Worm (Caenorhabditis elegans) whole organism, late embryonic: ENCODE measurements around the gene D1086.12.
"Not testable (repeated sequence)": the region's sequence is repeated elsewhere in the genome, so short reads cannot be mapped to it uniquely, and the experiment has no call there.

ENCODE experiments used
- C08G9.2 ChIP-seq: sonication (generic microtip); optimal IDR thresholded peaks from 2 replicates; lab custom pipeline; 2016; ENCODE audit warnings: mild to moderate bottlenecking, missing genetic modification characterization, moderate library complexity, missing compliant biosample characterization
- F13H6.1 ChIP-seq: sonication (generic microtip); optimal IDR thresholded peaks from 2 replicates; lab custom pipeline; 2016; ENCODE audit warnings: missing genetic modification characterization, missing compliant biosample characterization
- Y22D7AL.16 ChIP-seq: sonication (generic microtip); optimal IDR thresholded peaks from 2 replicates; lab custom pipeline; 2016; ENCODE audit warnings: missing genetic modification characterization, missing compliant biosample characterization
- ahr-1 ChIP-seq: sonication (generic microtip); optimal IDR thresholded peaks from 2 replicates; lab custom pipeline; 2016; ENCODE audit warnings: missing genetic modification characterization, missing compliant biosample characterization
- ceh-14 ChIP-seq: sonication (generic microtip); optimal IDR thresholded peaks from 2 replicates; lab custom pipeline; 2016; ENCODE audit warnings: missing genotype, missing genetic modification characterization, missing compliant biosample characterization
- ceh-18 ChIP-seq: sonication (generic microtip); optimal IDR thresholded peaks from 2 replicates; lab custom pipeline; 2016; ENCODE audit warnings: missing genetic modification characterization, missing compliant biosample characterization
- ceh-19 ChIP-seq: fragments of 200-800 bp; sonication (Bioruptor generic); optimal IDR thresholded peaks from 2 replicates; lab custom pipeline; 2018; ENCODE audit warnings: mild to moderate bottlenecking, missing genetic modification characterization, missing compliant biosample characterization
- ceh-2 ChIP-seq: sonication (generic microtip); optimal IDR thresholded peaks from 2 replicates; lab custom pipeline; 2016; ENCODE audit warnings: missing genotype, missing genetic modification characterization, missing compliant biosample characterization
- ceh-24 ChIP-seq: sonication (generic microtip); optimal IDR thresholded peaks from 2 replicates; lab custom pipeline; 2016; ENCODE audit warnings: mild to moderate bottlenecking, missing genetic modification characterization, missing compliant biosample characterization
- ceh-31 ChIP-seq: sonication (generic microtip); optimal IDR thresholded peaks from 2 replicates; lab custom pipeline; 2016; ENCODE audit warnings: missing genetic modification characterization, missing compliant biosample characterization
- ceh-34 ChIP-seq: sonication (generic microtip); optimal IDR thresholded peaks from 2 replicates; lab custom pipeline; 2016; ENCODE audit warnings: mild to moderate bottlenecking, missing genetic modification characterization, missing compliant biosample characterization
- dmd-4 ChIP-seq: sonication (generic microtip); optimal IDR thresholded peaks from 2 replicates; lab custom pipeline; 2016; ENCODE audit warnings: borderline replicate concordance, missing genetic modification characterization, missing compliant biosample characterization
- dve-1 ChIP-seq: sonication (generic microtip); optimal IDR thresholded peaks from 2 replicates; lab custom pipeline; 2017; ENCODE audit warnings: antibody characterized with exemption, mild to moderate bottlenecking, missing genetic modification characterization, missing compliant biosample characterization
- elt-2 ChIP-seq: sonication (generic microtip); optimal IDR thresholded peaks from 2 replicates; lab custom pipeline; 2016; ENCODE audit warnings: missing genetic modification reagents, missing genetic modification characterization, missing compliant biosample characterization
- ets-4 ChIP-seq: sonication (generic microtip); optimal IDR thresholded peaks from 2 replicates; lab custom pipeline; 2016; ENCODE audit warnings: missing genetic modification characterization, missing compliant biosample characterization
- fax-1 ChIP-seq: sonication (generic microtip); optimal IDR thresholded peaks from 2 replicates; lab custom pipeline; 2016; ENCODE audit warnings: missing genotype, missing genetic modification characterization, missing compliant biosample characterization
- fkh-10 ChIP-seq: fragments of 150-350 bp; optimal IDR thresholded peaks from 2 replicates; lab custom pipeline; 2014; ENCODE audit warnings: missing biosample characterization, missing genetic modification reagents, missing genetic modification characterization
- fkh-6 ChIP-seq: sonication (generic microtip); optimal IDR thresholded peaks from 2 replicates; lab custom pipeline; 2016; ENCODE audit warnings: missing genetic modification characterization, missing compliant biosample characterization
- hlh-15 ChIP-seq: sonication (generic microtip); optimal IDR thresholded peaks from 2 replicates; lab custom pipeline; 2016; ENCODE audit warnings: missing genetic modification characterization, missing compliant biosample characterization
- hlh-30 ChIP-seq: sonication (generic microtip); optimal IDR thresholded peaks from 2 replicates; lab custom pipeline; 2017; ENCODE audit warnings: antibody characterized with exemption, missing genetic modification characterization, missing compliant biosample characterization; ENCODE audit not compliant: insufficient read depth
- hlh-6 ChIP-seq: sonication (generic microtip); optimal IDR thresholded peaks from 2 replicates; lab custom pipeline; 2016; ENCODE audit warnings: missing genotype, missing genetic modification characterization, missing compliant biosample characterization
- hlh-8 ChIP-seq: sonication (generic microtip); optimal IDR thresholded peaks from 2 replicates; lab custom pipeline; 2016; ENCODE audit warnings: missing genotype, missing genetic modification characterization, missing compliant biosample characterization
- lim-6 ChIP-seq: sonication (generic microtip); optimal IDR thresholded peaks from 2 replicates; lab custom pipeline; 2016; ENCODE audit warnings: missing genetic modification characterization, missing compliant biosample characterization
- mec-3 ChIP-seq: sonication (generic microtip); optimal IDR thresholded peaks from 2 replicates; lab custom pipeline; 2016; ENCODE audit warnings: borderline replicate concordance, missing genetic modification characterization, missing compliant biosample characterization
- nfya-1 ChIP-seq: sonication (generic microtip); optimal IDR thresholded peaks from 2 replicates; lab custom pipeline; 2017; ENCODE audit warnings: missing genetic modification characterization, mild to moderate bottlenecking, missing compliant biosample characterization, antibody characterized with exemption, moderate library complexity
- pag-3 ChIP-seq: sonication (generic microtip); optimal IDR thresholded peaks from 2 replicates; lab custom pipeline; 2016; ENCODE audit warnings: missing compliant biosample characterization, missing genetic modification characterization, borderline replicate concordance
- pqm-1 ChIP-seq: sonication (generic microtip); optimal IDR thresholded peaks from 2 replicates; lab custom pipeline; 2016; ENCODE audit warnings: missing genetic modification characterization, missing compliant biosample characterization
- pros-1 ChIP-seq: fragments of 150-350 bp; optimal IDR thresholded peaks from 2 replicates; lab custom pipeline; 2014; ENCODE audit warnings: missing biosample characterization, missing genetic modification reagents, missing genetic modification characterization
- ref-2 ChIP-seq: sonication (generic microtip); optimal IDR thresholded peaks from 2 replicates; lab custom pipeline; 2016; ENCODE audit warnings: missing genetic modification characterization, missing compliant biosample characterization
- rnt-1 ChIP-seq: sonication (generic microtip); optimal IDR thresholded peaks from 2 replicates; lab custom pipeline; 2016; ENCODE audit warnings: missing genetic modification characterization, missing compliant biosample characterization
- sdc-2 ChIP-seq: sonication (generic microtip); optimal IDR thresholded peaks from 2 replicates; lab custom pipeline; 2016; ENCODE audit warnings: missing genotype, missing genetic modification characterization, missing compliant biosample characterization
- tbx-2 ChIP-seq: sonication (generic microtip); optimal IDR thresholded peaks from 2 replicates; lab custom pipeline; 2016; ENCODE audit warnings: missing genetic modification characterization, missing compliant biosample characterization
- tbx-7 ChIP-seq: sonication (generic microtip); optimal IDR thresholded peaks from 2 replicates; lab custom pipeline; 2016; ENCODE audit warnings: missing genotype, missing genetic modification characterization, missing compliant biosample characterization
- ttx-3 ChIP-seq: sonication (generic microtip); optimal IDR thresholded peaks from 2 replicates; lab custom pipeline; 2016; ENCODE audit warnings: missing genetic modification reagents, missing genetic modification characterization, missing compliant biosample characterization
- unc-3 ChIP-seq, 2 experiments: fragments of 200-800 bp in 1 of 2; sonication (Bioruptor generic) in 1 of 2; sonication (generic microtip) in 1 of 2; conservative IDR thresholded peaks in 1 of 2; optimal IDR thresholded peaks in 1 of 2; 2 replicates each; pipeline versions ENCODE4 v1.3.6 to Lab custom; 2016 to 2022; ENCODE audit warnings: missing compliant biosample characterization in 2 of 2, missing genetic modification characterization in 2 of 2, missing genetic modification reagents in 1 of 2
- unc-42 ChIP-seq: sonication (generic microtip); optimal IDR thresholded peaks from 2 replicates; lab custom pipeline; 2016; ENCODE audit warnings: missing genotype, missing genetic modification characterization, missing compliant biosample characterization
- unc-55 ChIP-seq: sonication (generic microtip); optimal IDR thresholded peaks from 2 replicates; lab custom pipeline; 2017; ENCODE audit warnings: missing biosample characterization, missing genetic modification reagents, missing genetic modification characterization
- unc-86 ChIP-seq: sonication (generic microtip); optimal IDR thresholded peaks from 2 replicates; lab custom pipeline; 2016; ENCODE audit warnings: missing genetic modification characterization, missing compliant biosample characterization
- zip-5 ChIP-seq: sonication (generic microtip); optimal IDR thresholded peaks from 2 replicates; lab custom pipeline; 2016; ENCODE audit warnings: missing genetic modification characterization, missing compliant biosample characterization
- ztf-16 ChIP-seq: sonication (generic microtip); optimal IDR thresholded peaks from 2 replicates; lab custom pipeline; 2017; ENCODE audit warnings: missing genetic modification characterization, missing compliant biosample characterization

The D1086.12 gene

DNA sequence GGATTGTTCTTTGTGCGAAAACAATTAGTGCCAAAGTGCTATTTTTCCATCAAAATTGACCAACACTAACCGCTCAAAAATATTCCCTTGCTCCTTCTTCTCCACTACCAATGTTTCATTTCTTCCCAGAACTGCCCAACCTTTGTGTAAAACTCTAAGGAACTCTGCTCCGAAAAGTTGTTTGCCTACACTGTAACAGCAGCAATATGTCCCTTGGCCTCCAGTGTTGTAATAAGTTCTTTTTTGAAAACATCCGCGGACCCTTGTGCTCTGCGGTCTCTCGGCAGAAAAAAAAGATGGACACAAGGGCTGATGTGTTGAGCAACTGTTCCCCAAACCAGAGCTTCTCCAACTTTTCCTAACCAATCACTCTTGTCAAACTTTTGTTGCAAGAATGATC, at the start of gene D1086.12:
TSS of gene D1086.12 (plus strand) at position 301 of the 400 bp plus-strand sequence.
- TF ChIP-seq lim-6 (tag; lab: Kevin White, UChicago) (no peak), nfya-1 (tag; lab: Kevin White, UChicago) (no peak), fkh-6 (no peak), ahr-1 (tag; lab: Kevin White, UChicago) (no peak), ceh-14 (tag; lab: Kevin White, UChicago) (no peak), unc-42 (tag; lab: Kevin White, UChicago) (no peak)

DNA sequence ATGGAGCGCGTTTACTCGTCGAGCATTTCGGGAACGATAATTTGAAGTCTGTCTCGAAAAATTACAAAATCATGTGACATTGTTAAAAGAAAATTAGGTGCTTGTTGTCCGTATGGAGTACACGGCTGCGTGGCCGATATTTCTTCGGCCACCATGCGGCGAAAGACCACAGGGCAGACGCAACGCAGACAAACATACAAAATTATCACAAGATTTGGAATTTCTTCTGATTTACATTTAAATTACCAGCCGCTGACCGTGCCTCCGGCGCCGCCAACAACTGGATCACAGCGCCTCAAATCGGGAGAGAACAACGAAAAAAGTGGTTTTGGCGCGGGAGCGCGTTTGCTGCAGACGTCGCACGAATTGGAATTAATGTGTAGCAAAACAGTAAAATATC, 45.9 kb upstream of the D1086.12 start:
- peak; percentile 91 for TF ChIP-seq ref-2 (tag; lab: Kevin White, UChicago)
- TF ChIP-seq dmd-4 (tag; lab: Kevin White, UChicago) = peak; percentile 43
- TF ChIP-seq dve-1 (tag; lab: Kevin White, UChicago) = peak; percentile 9
- TF ChIP-seq ceh-34 (tag; lab: Kevin White, UChicago) = peak; percentile 3
- TF ChIP-seq unc-55 (GFP tag; lab: Kevin White, UChicago) = peak; percentile 39
- TF ChIP-seq mec-3 (tag; lab: Kevin White, UChicago) = peak; percentile 83
- peak; percentile 54 for TF ChIP-seq fax-1 (tag; lab: Kevin White, UChicago)
- TF ChIP-seq ceh-2 (tag; lab: Kevin White, UChicago) = peak; percentile 92
- peak; percentile 75 for TF ChIP-seq zip-5
- peak; percentile 84 for TF ChIP-seq rnt-1 (tag; lab: Kevin White, UChicago)
- TF ChIP-seq ztf-16 = peak; percentile 16
- TF ChIP-seq sdc-2 (tag; lab: Kevin White, UChicago) = peak; percentile 66
- peak; percentile 58 for TF ChIP-seq elt-2
- TF ChIP-seq F13H6.1 (tag; lab: Kevin White, UChicago) = peak; percentile 53
- peak; percentile 99 for TF ChIP-seq C08G9.2
- peak; percentile 65 for TF ChIP-seq ceh-14 (tag; lab: Kevin White, UChicago)
- TF ChIP-seq tbx-7 (tag; lab: Kevin White, UChicago) = peak; percentile 91
- TF ChIP-seq hlh-30 (tag; lab: Kevin White, UChicago) = peak; percentile 90
- TF ChIP-seq tbx-2 = peak; percentile 91
- TF ChIP-seq unc-3 (GFP tag; conservative IDR thresholded peaks at IDR 0.05; lab: Robert Waterston, UW) = 0 out of 2 replicates have a peak, but pooled peaks have one; percentile 40
- not testable (repeated sequence) for TF ChIP-seq unc-3 (tag; optimal IDR thresholded peaks at IDR 0.05; lab: Kevin White, UChicago)
- peak; percentile 50 for TF ChIP-seq fkh-6
- TF ChIP-seq pqm-1 (tag; lab: Kevin White, UChicago) = peak; percentile 44
- peak; percentile 62 for TF ChIP-seq hlh-6 (tag; lab: Kevin White, UChicago)
- TF ChIP-seq hlh-8 (tag; lab: Kevin White, UChicago) = peak; percentile 85
- peak; percentile 37 for TF ChIP-seq nfya-1 (tag; lab: Kevin White, UChicago)
- TF ChIP-seq unc-42 (tag; lab: Kevin White, UChicago) = peak; percentile 66
- TF ChIP-seq ceh-31 (tag; lab: Kevin White, UChicago) = peak; percentile 92
- TF ChIP-seq ceh-18 (tag; lab: Kevin White, UChicago) = peak; percentile 76
- peak; percentile 97 for TF ChIP-seq ets-4 (tag; lab: Kevin White, UChicago)
- peak; percentile 35 for TF ChIP-seq lim-6 (tag; lab: Kevin White, UChicago)

DNA sequence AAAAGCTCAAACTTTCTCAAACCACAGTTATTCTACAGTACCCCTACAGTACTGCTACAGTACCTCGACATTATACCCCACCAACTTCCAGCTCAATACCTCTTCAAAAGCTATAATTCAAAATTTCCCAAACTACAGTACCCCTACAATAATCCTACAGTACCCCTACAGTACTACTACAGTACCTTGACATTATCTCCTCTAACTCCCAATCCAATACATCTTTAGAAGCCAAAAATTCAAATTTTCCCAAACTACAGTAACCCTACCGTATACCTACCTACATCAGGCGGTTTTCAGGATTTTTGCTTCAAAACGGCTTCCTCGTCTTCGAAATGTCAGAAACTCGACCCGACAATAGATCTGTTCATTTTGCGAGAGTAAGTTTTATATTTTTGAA, 43.4 kb upstream of the D1086.12 start, which contains the start of gene F58D12.3:
TSS of gene F58D12.3 (plus strand) at position 301 of the 400 bp plus-strand sequence.
- TF ChIP-seq pros-1 (tag; lab: Kevin White, UChicago) = no peak
- no peak for TF ChIP-seq ceh-31 (tag; lab: Kevin White, UChicago)
- TF ChIP-seq hlh-30 (tag; lab: Kevin White, UChicago) = no peak
- TF ChIP-seq hlh-15 (tag; lab: Kevin White, UChicago) = no peak
- no peak for TF ChIP-seq dve-1 (tag; lab: Kevin White, UChicago)
- TF ChIP-seq Y22D7AL.16 (tag; lab: Kevin White, UChicago) = no peak
- TF ChIP-seq ttx-3 (tag; lab: Kevin White, UChicago) = no peak
- no peak for TF ChIP-seq ceh-24
- no peak for TF ChIP-seq unc-42 (tag; lab: Kevin White, UChicago)
- no peak for TF ChIP-seq ceh-14 (tag; lab: Kevin White, UChicago)
- TF ChIP-seq fkh-10 (GFP tag; lab: Kevin White, UChicago) = no peak
- TF ChIP-seq unc-86 (tag; lab: Kevin White, UChicago) = no peak
- TF ChIP-seq pag-3 = no peak
- TF ChIP-seq ceh-19 (GFP tag; lab: Kevin White, UChicago) = no peak
- TF ChIP-seq ceh-2 (tag; lab: Kevin White, UChicago) = no peak
- TF ChIP-seq ref-2 (tag; lab: Kevin White, UChicago) = no peak
